Worm (Caenorhabditis elegans): ENCODE data around the gene tsp-18.

DNA sequence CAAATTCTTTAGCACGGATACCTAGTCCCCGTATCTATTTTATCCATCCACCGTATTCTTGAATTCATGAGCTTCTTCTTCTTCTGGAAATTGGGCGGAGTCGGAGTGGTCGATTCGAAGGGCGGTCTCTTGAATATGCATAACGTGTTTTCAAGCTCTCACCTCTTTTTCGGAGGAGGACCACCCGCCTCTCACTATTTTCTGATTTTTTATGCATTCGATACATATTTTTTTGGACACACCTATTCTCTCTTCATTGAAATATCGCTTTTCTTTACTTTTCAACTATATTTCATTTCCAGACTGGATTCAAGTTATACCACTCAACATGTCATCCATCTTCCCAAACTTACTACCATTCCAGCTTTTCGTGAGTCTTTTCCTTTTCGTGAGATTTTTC lies 24.1 kb downstream of the tsp-18 start, which contains the start of gene egl-44:
- TF ChIP-seq unc-39 (tag; optimal IDR thresholded peaks at IDR 0.05) (no peak), nhr-237 (tag; optimal IDR thresholded peaks at IDR 0.05) (no peak), sptf-1 (tag; optimal IDR thresholded peaks at IDR 0.05) (no peak), zip-8 (tag; optimal IDR thresholded peaks at IDR 0.05) (no peak), unc-62 (GFP tag; optimal IDR thresholded peaks at IDR 0.05) (no peak), tbx-8 (GFP tag; optimal IDR thresholded peaks at IDR 0.05) (no peak), lin-32 (GFP tag; optimal IDR thresholded peaks at IDR 0.05) (no peak), mep-1 (tag; optimal IDR thresholded peaks at IDR 0.05) (no peak), unc-120 (tag; optimal IDR thresholded peaks at IDR 0.05; ENCODE audit: poor library complexity, severe bottlenecking) (no peak)

Measured in whole organism, mixed stage, embryonic.